Fruit fly (Drosophila melanogaster) whole organism, embryonic: ENCODE results near the gene Pnn.

ENCODE experiments used
- Awh ChIP-seq: fragments of 200-800 bp; sonication (Bioruptor generic); IDR thresholded peaks from 2 replicates; pipeline ENCODE4, ENCODE4 v1.3.6; 2022; ENCODE audit warnings: missing biosample characterization, missing genetic modification characterization
- Bdp1 ChIP-seq: fragments of 200-800 bp; sonication (Bioruptor generic); optimal IDR thresholded peaks from 3 replicates; lab custom pipeline; 2016; ENCODE audit warnings: missing biosample characterization, missing genetic modification characterization
- CG10147 ChIP-seq: fragments of 200-800 bp; sonication (Bioruptor generic); optimal IDR thresholded peaks from 2 replicates; lab custom pipeline; 2019; ENCODE audit warnings: missing biosample characterization, mild to moderate bottlenecking, missing genetic modification characterization, moderate library complexity
- CG1233 ChIP-seq: fragments of 200-800 bp; sonication (Bioruptor generic); optimal IDR thresholded peaks from 4 replicates; lab custom pipeline; 2018; ENCODE audit warnings: missing biosample characterization, mild to moderate bottlenecking, missing genetic modification characterization
- CG12744 ChIP-seq: fragments of 200-800 bp; sonication (Bioruptor generic); optimal IDR thresholded peaks from 2 replicates; lab custom pipeline; 2016; ENCODE audit warnings: missing biosample characterization, missing genetic modification characterization
- CG14860 ChIP-seq: fragments of 200-800 bp; sonication (Bioruptor generic); IDR thresholded peaks from 3 replicates; pipeline ENCODE4 v1.3.6; 2022; ENCODE audit warnings: missing biosample characterization, missing genetic modification characterization; ENCODE audit not compliant: partially characterized antibody
- CG15601 ChIP-seq: fragments of 200-800 bp; sonication (Bioruptor generic); optimal IDR thresholded peaks from 3 replicates; lab custom pipeline; 2019; ENCODE audit warnings: missing biosample characterization, mild to moderate bottlenecking, missing genetic modification characterization, moderate library complexity
- CG17186 ChIP-seq: fragments of 200-800 bp; sonication (Bioruptor generic); optimal IDR thresholded peaks from 3 replicates; lab custom pipeline; 2017; ENCODE audit warnings: missing biosample characterization, missing genetic modification reagents, missing genetic modification characterization
- CG18011 ChIP-seq: fragments of 200-800 bp; sonication (Bioruptor generic); optimal IDR thresholded peaks from 2 replicates; lab custom pipeline; 2017; ENCODE audit warnings: missing biosample characterization, missing genetic modification characterization, mild to moderate bottlenecking, moderate library complexity, missing genotype
- CG18262 ChIP-seq: fragments of 200-800 bp; optimal IDR thresholded peaks from 3 replicates; lab custom pipeline; 2019; ENCODE audit warnings: missing biosample characterization, mild to moderate bottlenecking, missing genetic modification characterization, moderate library complexity
- CG18619 ChIP-seq: fragments of 200-800 bp; sonication (Bioruptor generic); optimal IDR thresholded peaks from 3 replicates; lab custom pipeline; 2017; ENCODE audit warnings: missing biosample characterization, mild to moderate bottlenecking, missing genetic modification characterization
- CG2712 ChIP-seq: fragments of 200-800 bp; optimal IDR thresholded peaks from 3 replicates; lab custom pipeline; 2019; ENCODE audit warnings: missing biosample characterization, mild to moderate bottlenecking, missing genetic modification characterization, moderate library complexity
- CG2889 ChIP-seq: fragments of 200-800 bp; sonication (Bioruptor generic); IDR thresholded peaks from 3 replicates; pipeline ENCODE4 v1.3.6; 2022; ENCODE audit warnings: missing biosample characterization, missing genetic modification characterization
- CG3407 ChIP-seq: fragments of 200-800 bp; sonication (Bioruptor generic); optimal IDR thresholded peaks from 2 replicates; lab custom pipeline; 2018; ENCODE audit warnings: missing biosample characterization, mild to moderate bottlenecking, missing genetic modification characterization
- CG3847 ChIP-seq: fragments of 200-800 bp; sonication (Bioruptor generic); IDR thresholded peaks from 2 replicates; pipeline ENCODE4 v1.3.6; 2022; ENCODE audit warnings: missing biosample characterization, missing genetic modification characterization
- CG4360 ChIP-seq: fragments of 200-800 bp; sonication (Bioruptor generic); IDR thresholded peaks from 2 replicates; pipeline ENCODE4 v1.3.6; 2022; ENCODE audit warnings: missing biosample characterization, missing genetic modification characterization
- CG5245 ChIP-seq: fragments of 200-800 bp; sonication (Bioruptor generic); optimal IDR thresholded peaks from 3 replicates; lab custom pipeline; 2016; ENCODE audit warnings: missing biosample characterization, missing genetic modification characterization
- CG7372 ChIP-seq: fragments of 200-800 bp; sonication (Bioruptor generic); IDR thresholded peaks from 2 replicates; pipeline ENCODE4 v1.3.6; 2022; ENCODE audit warnings: missing biosample characterization, missing genetic modification characterization
- CG7556 ChIP-seq: fragments of 200-800 bp; sonication (Bioruptor generic); optimal IDR thresholded peaks from 2 replicates; lab custom pipeline; 2017; ENCODE audit warnings: missing biosample characterization, mild to moderate bottlenecking, missing genetic modification characterization
- CG8944 ChIP-seq: fragments of 200-800 bp; sonication (Bioruptor generic); optimal IDR thresholded peaks from 3 replicates; lab custom pipeline; 2016; ENCODE audit warnings: missing biosample characterization, missing genetic modification characterization
- CTCF ChIP-seq: fragments of 200-800 bp; sonication (Bioruptor generic); optimal IDR thresholded peaks from 2 replicates; lab custom pipeline; 2017; ENCODE audit warnings: missing biosample characterization, mild to moderate bottlenecking, missing genetic modification characterization, moderate library complexity
- CoRest ChIP-seq: fragments of 200-800 bp; sonication (Bioruptor generic); optimal IDR thresholded peaks from 3 replicates; lab custom pipeline; 2018; ENCODE audit warnings: missing biosample characterization, mild to moderate bottlenecking, missing genetic modification characterization, moderate library complexity
- Dad ChIP-seq: fragments of 200-800 bp; sonication (Bioruptor generic); optimal IDR thresholded peaks from 3 replicates; lab custom pipeline; 2016; ENCODE audit warnings: missing biosample characterization, missing genetic modification characterization
- Fer2 ChIP-seq: fragments of 200-800 bp; sonication (Bioruptor generic); optimal IDR thresholded peaks from 2 replicates; lab custom pipeline; 2018; ENCODE audit warnings: missing biosample characterization, mild to moderate bottlenecking, missing genetic modification characterization, moderate library complexity
- H2.0 ChIP-seq: fragments of 200-800 bp; sonication (Bioruptor generic); IDR thresholded peaks from 2 replicates; pipeline ENCODE4 v1.3.6; 2022; ENCODE audit warnings: missing biosample characterization, missing genetic modification characterization
- HLH4C ChIP-seq: fragments of 200-800 bp; sonication (Bioruptor generic); IDR thresholded peaks from 3 replicates; pipeline ENCODE4 v1.3.6; 2022; ENCODE audit warnings: missing biosample characterization, missing genetic modification characterization; ENCODE audit not compliant: partially characterized antibody
- Hey ChIP-seq: fragments of 200-800 bp; sonication (Bioruptor generic); optimal IDR thresholded peaks from 3 replicates; lab custom pipeline; 2018; ENCODE audit warnings: missing biosample characterization, mild to moderate bottlenecking, missing genetic modification characterization
- Hr51 ChIP-seq, 2 experiments: fragments of 200-800 bp; sonication (Bioruptor generic); optimal IDR thresholded peaks; 2 replicates in 1 of 2; 3 replicates in 1 of 2; lab custom pipeline; 2016 to 2018; ENCODE audit warnings: missing biosample characterization in 2 of 2, missing genetic modification characterization in 2 of 2, mild to moderate bottlenecking in 1 of 2, moderate library complexity in 1 of 2
- Lhr ChIP-seq: fragments of 200-800 bp; sonication (Bioruptor generic); optimal IDR thresholded peaks from 3 replicates; lab custom pipeline; 2017; ENCODE audit warnings: mild to moderate bottlenecking, missing biosample characterization, missing genetic modification reagents, missing genetic modification characterization
- MBD-R2 ChIP-seq: fragments of 200-800 bp; sonication (Bioruptor generic); IDR thresholded peaks from 2 replicates; pipeline ENCODE4 v1.3.6; 2022; ENCODE audit warnings: missing biosample characterization, missing genetic modification characterization
- Med ChIP-seq: fragments of 200-800 bp; sonication (Bioruptor generic); peaks from one replicate; lab custom pipeline; 2016; ENCODE audit warnings: missing biosample characterization, missing genetic modification characterization, mild to moderate bottlenecking, inconsistent platforms, moderate library complexity
- NfI ChIP-seq: fragments of 200-800 bp; sonication (Bioruptor generic); optimal IDR thresholded peaks from 3 replicates; lab custom pipeline; 2018; ENCODE audit warnings: missing biosample characterization, mild to moderate bottlenecking, missing genetic modification characterization, moderate library complexity
- Sox102F ChIP-seq: fragments of 200-800 bp; sonication (Bioruptor generic); optimal IDR thresholded peaks from 2 replicates; lab custom pipeline; 2018; ENCODE audit warnings: missing biosample characterization, mild to moderate bottlenecking, missing genetic modification characterization, moderate library complexity
- TFAM ChIP-seq: fragments of 200-800 bp; sonication (Bioruptor generic); optimal IDR thresholded peaks from 2 replicates; lab custom pipeline; 2017; ENCODE audit warnings: missing biosample characterization, missing genetic modification characterization, inconsistent platforms
- amos ChIP-seq: fragments of 200-800 bp; sonication (Bioruptor generic); IDR thresholded peaks from 2 replicates; pipeline ENCODE4 v1.3.6; 2022; ENCODE audit warnings: missing biosample characterization, missing genetic modification characterization; ENCODE audit not compliant: partially characterized antibody
- bcd ChIP-seq: fragments of 200-800 bp; sonication (Bioruptor generic); optimal IDR thresholded peaks from 2 replicates; lab custom pipeline; 2017; ENCODE audit warnings: missing biosample characterization, mild to moderate bottlenecking, missing genetic modification characterization
- bowl ChIP-seq: fragments of 200-800 bp; sonication (Bioruptor generic); IDR thresholded peaks from 2 replicates; pipeline ENCODE4 v1.3.6; 2022; ENCODE audit warnings: missing biosample characterization, missing genetic modification characterization
- br ChIP-seq: fragments of >200 bp; optimal IDR thresholded peaks from 2 replicates; lab custom pipeline; 2017
- cad ChIP-seq: fragments of >200 bp; optimal IDR thresholded peaks from 2 replicates; lab custom pipeline; 2017; ENCODE audit warnings: missing biosample characterization, missing genetic modification characterization
- chn ChIP-seq: fragments of 200-800 bp; sonication (Bioruptor generic); optimal IDR thresholded peaks from 2 replicates; lab custom pipeline; 2016; ENCODE audit warnings: missing biosample characterization, missing genetic modification characterization
- corto ChIP-seq: fragments of 200-800 bp; sonication (Bioruptor generic); optimal IDR thresholded peaks from 2 replicates; lab custom pipeline; 2016; ENCODE audit warnings: missing biosample characterization, mild to moderate bottlenecking, missing genetic modification characterization, moderate library complexity
- dan ChIP-seq: fragments of 200-800 bp; sonication (Bioruptor generic); IDR thresholded peaks from 2 replicates; pipeline ENCODE4 v1.3.6; 2022; ENCODE audit warnings: missing biosample characterization, missing genetic modification characterization
- ewg ChIP-seq: fragments of 200-800 bp; sonication (Bioruptor generic); optimal IDR thresholded peaks from 3 replicates; lab custom pipeline; 2017; ENCODE audit warnings: mild to moderate bottlenecking, missing biosample characterization, missing genetic modification reagents, missing genetic modification characterization
- gce ChIP-seq: fragments of 200-800 bp; sonication (Bioruptor generic); IDR thresholded peaks from 3 replicates; pipeline ENCODE4 v1.3.6; 2022; ENCODE audit warnings: missing biosample characterization, missing genetic modification characterization
- ind ChIP-seq: fragments of 200-800 bp; sonication (Bioruptor generic); optimal IDR thresholded peaks from 3 replicates; lab custom pipeline; 2016; ENCODE audit warnings: missing biosample characterization, missing genetic modification characterization
- lab ChIP-seq: fragments of 200-800 bp; sonication (Bioruptor generic); optimal IDR thresholded peaks from 3 replicates; lab custom pipeline; 2017; ENCODE audit warnings: missing biosample characterization, missing genetic modification characterization, mild to moderate bottlenecking, moderate library complexity, missing genetic modification reagents
- lov ChIP-seq, 2 experiments: fragments of 200-800 bp in 1 of 2; fragments of >200 bp in 1 of 2; sonication (Bioruptor generic) in 1 of 2; IDR thresholded peaks in 1 of 2; optimal IDR thresholded peaks in 1 of 2; 2 replicates in 1 of 2; 3 replicates in 1 of 2; pipeline versions ENCODE4 v1.3.6 to Lab custom; 2017 to 2022; ENCODE audit warnings: missing biosample characterization in 1 of 2, missing genetic modification characterization in 1 of 2
- pho ChIP-seq: fragments of 200-800 bp; sonication (Bioruptor generic); optimal IDR thresholded peaks from 2 replicates; lab custom pipeline; 2016; ENCODE audit warnings: missing biosample characterization, missing genetic modification characterization
- run ChIP-seq: fragments of 200-800 bp; sonication (Bioruptor generic); optimal IDR thresholded peaks from 3 replicates; lab custom pipeline; 2018; ENCODE audit warnings: missing biosample characterization, mild to moderate bottlenecking, missing genetic modification characterization
- seq ChIP-seq: fragments of 200-800 bp; sonication (Bioruptor generic); IDR thresholded peaks from 2 replicates; pipeline ENCODE4 v1.3.6; 2022; ENCODE audit warnings: missing biosample characterization, missing genetic modification characterization
- ttk ChIP-seq: fragments of 200-800 bp; sonication (Bioruptor generic); IDR thresholded peaks from 2 replicates; pipeline ENCODE4 v2.1.2; 2022; ENCODE audit warnings: missing biosample characterization, missing genetic modification characterization
- vvl ChIP-seq: fragments of 200-800 bp; sonication (Bioruptor generic); IDR thresholded peaks from 2 replicates; pipeline ENCODE4 v1.3.6; 2022; ENCODE audit warnings: missing biosample characterization, missing genetic modification characterization

Gene Pnn

dm6 chr3R:9702567-9702966 is 38.1 kb upstream of the Pnn start (continued):
- TF ChIP-seq CG17186 (GFP tag; lab: Kevin White, UChicago) (peak; percentile 70), CG15601 (tag; lab: Kevin White, UChicago) (peak; percentile 85), HLH4C (GFP tag; lab: Robert Waterston, UW) (no peak), CG18011 (GFP tag; lab: Kevin White, UChicago) (peak; percentile 76), CG18619 (peak; percentile 89), bowl (GFP tag; lab: Robert Waterston, UW) (no peak), CG3407 (GFP tag; lab: Kevin White, UChicago) (peak; percentile 82), TFAM (GFP tag; lab: Kevin White, UChicago) (peak; percentile 37), run (tag; lab: Kevin White, UChicago) (peak; percentile 87), bcd (GFP tag; lab: Kevin White, UChicago) (peak; percentile 88), br (no peak), CG14860 (GFP tag; lab: Robert Waterston, UW) (no peak), Dad (GFP tag; lab: Kevin White, UChicago) (peak; percentile 71), ttk (GFP tag; lab: Robert Waterston, UW) (no peak), CG2712 (tag; lab: Kevin White, UChicago) (peak; percentile 91), amos (GFP tag; lab: Robert Waterston, UW) (no peak), CG10147 (GFP tag; lab: Kevin White, UChicago) (peak; percentile 82), ewg (GFP tag; lab: Kevin White, UChicago) (peak; percentile 80), CG3847 (GFP tag; lab: Robert Waterston, UW) (no peak), gce (GFP tag; lab: Robert Waterston, UW) (no peak), seq (no peak), Lhr (GFP tag; lab: Kevin White, UChicago) (peak; percentile 57), CG7556 (GFP tag; lab: Kevin White, UChicago) (peak; percentile 82), Hey (peak; percentile 34), Fer2 (tag; lab: Kevin White, UChicago) (peak; percentile 51), CG2889 (GFP tag; lab: Robert Waterston, UW) (no peak), lab (peak; percentile 95), vvl (GFP tag; lab: Robert Waterston, UW) (no peak), MBD-R2 (GFP tag; lab: Robert Waterston, UW) (no peak), dan (no peak), CG8944 (GFP tag; lab: Kevin White, UChicago) (peak; percentile 70), CG5245 (peak; percentile 84), Sox102F (peak; percentile 90), chn (GFP tag; lab: Kevin White, UChicago) (peak; percentile 84), CoRest (tag; lab: Kevin White, UChicago) (peak; percentile 90), ind (GFP tag; lab: Kevin White, UChicago) (peak; percentile 92), Hr51 (GFP tag; optimal IDR thresholded peaks at IDR 0.05; lab: Kevin White, UChicago) (peak; percentile 71 to 93), CG18262 (tag; lab: Kevin White, UChicago) (peak; percentile 89), Awh (no peak), Med (GFP tag; lab: Kevin White, UChicago) (peak; percentile 98), NfI (peak; percentile 92), CG7372 (no peak), pho (peak; percentile 77), CG1233 (GFP tag; lab: Kevin White, UChicago) (peak; percentile 89), CTCF (peak; percentile 54), Bdp1 (GFP tag; lab: Kevin White, UChicago) (peak; percentile 62), cad (GFP tag; lab: Kevin White, UChicago) (no peak), lov (optimal IDR thresholded peaks at IDR 0.05; lab: Kevin White, UChicago) (no peak), lov (GFP tag; IDR thresholded peaks at IDR 0.05; lab: Robert Waterston, UW) (no peak), CG12744 (GFP tag; lab: Kevin White, UChicago) (peak; percentile 87), H2.0 (GFP tag; lab: Robert Waterston, UW) (no peak), corto (no peak), CG4360 (GFP tag; lab: Robert Waterston, UW) (no peak)
